Fruit fly (Drosophila melanogaster): ENCODE measurements around the gene CG9676.
A peak's percentile ranks its signal among the peaks of the same experiment; 100 is the strongest.

Gene CG9676

dm6 chrX:16694959-16695358 lies 5.0 kb downstream of the CG9676 start, which contains the start of gene Septin4:
Gene Septin4, minus strand, starts transcription at chrX:16695173.
- TF ChIP-seq CG4496 (GFP tag; IDR thresholded peaks at IDR 0.05), result 0 out of 3 replicates have a peak, but pooled peaks have one; percentile 28
- no peak for TF ChIP-seq CG10348 (GFP tag; IDR thresholded peaks at IDR 0.05)

dm6 chrX:16694477-16694876 lies 5.5 kb downstream of the CG9676 start:
- TF ChIP-seq CG14655 (GFP tag; optimal IDR thresholded peaks at IDR 0.05), result peak; percentile 9
- no peak for TF ChIP-seq CG10348 (GFP tag; IDR thresholded peaks at IDR 0.05)

dm6 chrX:16693805-16694387 lies 6.1 kb downstream of the CG9676 start:
- peak; percentile 55 for TF ChIP-seq CG13204 (GFP tag; optimal IDR thresholded peaks at IDR 0.05)
- TF ChIP-seq EcR (GFP tag; optimal IDR thresholded peaks at IDR 0.05), result no peak
- TF ChIP-seq CG4496 (GFP tag; IDR thresholded peaks at IDR 0.05), result 0 out of 3 replicates have a peak, but pooled peaks have one; percentile 25

- TF ChIP-seq CG10348 (GFP tag; IDR thresholded peaks at IDR 0.05) (no peak), CG13204 (GFP tag; optimal IDR thresholded peaks at IDR 0.05) (no peak), CG17806 (tag; optimal IDR thresholded peaks at IDR 0.05) (no peak), CG9948 (tag; optimal IDR thresholded peaks at IDR 0.05) (no peak), Pif1A (GFP tag; optimal IDR thresholded peaks at IDR 0.05) (no peak), CG32121 (GFP tag; IDR thresholded peaks at IDR 0.05) (no peak), Ets98B (GFP tag; IDR thresholded peaks at IDR 0.05) (no peak)
Measured at dm6 chrX:16692325-16692724, 7.6 kb downstream of the CG9676 start.

dm6 chrX:16691440-16691839 lies 8.5 kb downstream of the CG9676 start:
- TF ChIP-seq Pif1A (GFP tag; optimal IDR thresholded peaks at IDR 0.05) (peak; percentile 77), rn (GFP tag; IDR thresholded peaks at IDR 0.05) (peak; percentile 66), EcR (GFP tag; optimal IDR thresholded peaks at IDR 0.05) (no peak), CG12605 (GFP tag; IDR thresholded peaks at IDR 0.05) (peak; percentile 87), CG34367 (tag; optimal IDR thresholded peaks at IDR 0.05) (peak; percentile 68), Pif1B (GFP tag; optimal IDR thresholded peaks at IDR 0.05) (peak; percentile 65), CG8159 (tag; optimal IDR thresholded peaks at IDR 0.05) (peak; percentile 62), Ets98B (GFP tag; IDR thresholded peaks at IDR 0.05) (peak; percentile 90), CG14655 (GFP tag; optimal IDR thresholded peaks at IDR 0.05) (peak; percentile 81), gl (tag; optimal IDR thresholded peaks at IDR 0.05) (peak; percentile 43), CG15710 (tag; optimal IDR thresholded peaks at IDR 0.05) (peak; percentile 74), CG13204 (GFP tag; optimal IDR thresholded peaks at IDR 0.05) (no peak), CG4496 (GFP tag; IDR thresholded peaks at IDR 0.05) (peak; percentile 95), Snoo (tag; optimal IDR thresholded peaks at IDR 0.05) (peak; percentile 48), fd96Ca (GFP tag; IDR thresholded peaks at IDR 0.05) (peak; percentile 90), CG10348 (GFP tag; IDR thresholded peaks at IDR 0.05) (peak; percentile 19; the same call in 1 of the 2 replicates), CG9948 (tag; optimal IDR thresholded peaks at IDR 0.05) (peak; percentile 61), CG17806 (tag; optimal IDR thresholded peaks at IDR 0.05) (peak; percentile 62), CG8301 (tag; optimal IDR thresholded peaks at IDR 0.05) (peak; percentile 79), CG32121 (GFP tag; IDR thresholded peaks at IDR 0.05) (peak; percentile 90), D1 (tag; optimal IDR thresholded peaks at IDR 0.05) (no peak)

- no peak for TF ChIP-seq CG10348 (GFP tag; IDR thresholded peaks at IDR 0.05)
- no peak for TF ChIP-seq rn (GFP tag; IDR thresholded peaks at IDR 0.05)
- TF ChIP-seq CG34367 (tag; optimal IDR thresholded peaks at IDR 0.05), result peak; percentile 12
- TF ChIP-seq Pif1A (GFP tag; optimal IDR thresholded peaks at IDR 0.05), result peak; percentile 46
- TF ChIP-seq CG15710 (tag; optimal IDR thresholded peaks at IDR 0.05), result no peak
- TF ChIP-seq CG32121 (GFP tag; IDR thresholded peaks at IDR 0.05), result no peak
- no peak for TF ChIP-seq gl (tag; optimal IDR thresholded peaks at IDR 0.05)
- TF ChIP-seq CG14655 (GFP tag; optimal IDR thresholded peaks at IDR 0.05), result peak; percentile 60
- TF ChIP-seq D1 (tag; optimal IDR thresholded peaks at IDR 0.05), result no peak
- no peak for TF ChIP-seq CG13204 (GFP tag; optimal IDR thresholded peaks at IDR 0.05)
- TF ChIP-seq Ets98B (GFP tag; IDR thresholded peaks at IDR 0.05), result no peak
- peak; percentile 44; the same call in 1 of the 3 replicates for TF ChIP-seq CG4496 (GFP tag; IDR thresholded peaks at IDR 0.05)
- peak; percentile 4 for TF ChIP-seq CG8159 (tag; optimal IDR thresholded peaks at IDR 0.05)
- peak; percentile 48; the same call in 1 of the 2 replicates for TF ChIP-seq CG12605 (GFP tag; IDR thresholded peaks at IDR 0.05)
- TF ChIP-seq Snoo (tag; optimal IDR thresholded peaks at IDR 0.05), result no peak
- peak; percentile 39 for TF ChIP-seq Pif1B (GFP tag; optimal IDR thresholded peaks at IDR 0.05)
- TF ChIP-seq CG17806 (tag; optimal IDR thresholded peaks at IDR 0.05), result peak; percentile 36
- TF ChIP-seq fd96Ca (GFP tag; IDR thresholded peaks at IDR 0.05), result peak; percentile 62; the same call in 1 of the 3 replicates
- TF ChIP-seq CG8301 (tag; optimal IDR thresholded peaks at IDR 0.05), result peak; percentile 52
- peak; percentile 50 for TF ChIP-seq CG9948 (tag; optimal IDR thresholded peaks at IDR 0.05)
- no peak for TF ChIP-seq EcR (GFP tag; optimal IDR thresholded peaks at IDR 0.05)
Measured at dm6 chrX:16690499-16690898, 9.5 kb downstream of the CG9676 start.

dm6 chrX:16689966-16690365 lies 10.0 kb downstream of the CG9676 start:
- peak; percentile 20 for TF ChIP-seq CG14655 (GFP tag; optimal IDR thresholded peaks at IDR 0.05)
- peak; percentile 21 for TF ChIP-seq CG9948 (tag; optimal IDR thresholded peaks at IDR 0.05)
- TF ChIP-seq gl (tag; optimal IDR thresholded peaks at IDR 0.05), result no peak
- no peak for TF ChIP-seq CG32121 (GFP tag; IDR thresholded peaks at IDR 0.05)
- no peak for TF ChIP-seq EcR (GFP tag; optimal IDR thresholded peaks at IDR 0.05)
- no peak for TF ChIP-seq fd96Ca (GFP tag; IDR thresholded peaks at IDR 0.05)
- peak; percentile 35 for TF ChIP-seq CG8159 (tag; optimal IDR thresholded peaks at IDR 0.05)
- TF ChIP-seq CG12605 (GFP tag; IDR thresholded peaks at IDR 0.05), result no peak
- TF ChIP-seq CG10348 (GFP tag; IDR thresholded peaks at IDR 0.05), result no peak
- TF ChIP-seq CG15710 (tag; optimal IDR thresholded peaks at IDR 0.05), result peak; percentile 13
- TF ChIP-seq CG13204 (GFP tag; optimal IDR thresholded peaks at IDR 0.05), result no peak
- peak; percentile 31 for TF ChIP-seq CG17806 (tag; optimal IDR thresholded peaks at IDR 0.05)
- TF ChIP-seq CG34367 (tag; optimal IDR thresholded peaks at IDR 0.05), result no peak

Measured in whole organism, pupa.